Worm (Caenorhabditis elegans) whole organism, dauer: Measurements from ENCODE around the gene ddr-2.

Source experiments
- unc-62 ChIP-seq: sonication (generic microtip); optimal IDR thresholded peaks from 2 replicates; lab custom pipeline; 2017; ENCODE audit warnings: missing biosample characterization, missing genetic modification reagents, missing genetic modification characterization

ddr-2 gene

DNA sequence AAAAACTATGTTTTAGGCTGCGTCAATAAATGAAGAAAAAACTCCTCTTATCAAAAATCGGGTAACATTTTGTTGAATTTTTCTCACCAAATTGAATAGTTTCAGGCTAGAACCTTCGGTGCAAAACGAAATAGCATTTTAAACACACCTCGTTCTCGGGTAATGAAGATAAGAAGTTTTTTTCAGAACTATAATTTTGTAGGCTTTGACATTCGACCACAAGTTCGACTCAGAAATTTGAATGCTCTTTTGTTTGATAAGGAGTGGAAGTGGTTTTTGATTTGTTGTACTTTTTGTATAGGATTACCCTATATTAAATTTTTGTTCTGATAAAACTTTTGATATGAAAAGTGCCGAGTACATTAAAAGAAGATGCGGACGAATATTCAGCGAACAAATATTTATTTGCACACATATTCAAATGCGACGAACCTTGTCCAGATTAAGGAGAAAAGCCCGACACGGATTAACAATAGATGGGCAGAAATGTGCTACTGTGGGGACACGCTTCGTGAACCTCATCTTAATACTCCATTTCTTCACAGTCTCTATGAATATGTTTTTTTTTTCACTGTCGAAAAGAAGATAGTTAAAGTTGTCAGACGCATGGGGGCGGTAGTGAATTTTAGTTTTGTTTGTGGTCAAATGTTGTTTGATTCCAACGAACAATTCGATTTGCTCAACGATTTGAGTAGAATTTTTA lies 8.4 kb upstream of the ddr-2 start:
- no peak for TF ChIP-seq unc-62

ce11 chrX:3310702-3311101 lies 4.4 kb upstream of the ddr-2 start:
- no peak for TF ChIP-seq unc-62

DNA sequence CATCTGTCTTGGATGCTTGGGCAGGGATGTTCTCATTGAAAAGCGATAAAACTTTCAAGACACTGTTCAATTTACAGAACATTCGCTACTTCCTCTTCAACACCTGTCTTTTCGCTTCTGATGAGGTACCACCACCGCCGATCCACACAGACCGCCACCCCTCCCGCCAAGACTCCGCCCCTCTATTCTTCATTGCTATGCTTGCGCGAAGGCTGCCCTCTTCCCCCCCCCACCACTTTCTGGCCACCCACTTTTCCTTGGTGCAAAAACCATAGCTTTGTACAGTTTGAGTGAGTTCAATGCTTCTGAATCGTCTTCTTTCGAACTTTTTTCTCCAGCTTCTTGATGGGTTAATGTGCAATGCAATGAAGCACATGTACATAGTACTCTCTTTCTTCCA lies 1.2 kb upstream of the ddr-2 start:
- TF ChIP-seq unc-62, result no peak

ce11 chrX:3315891-3316657 lies 960 bp downstream of the ddr-2 start:
- no peak for TF ChIP-seq unc-62

- TF ChIP-seq unc-62, result no peak
Observed at ce11 chrX:3316830-3317229, 1.7 kb downstream of the ddr-2 start.

ce11 chrX:3326175-3326574 lies 11.1 kb downstream of the ddr-2 start, which contains the start of gene F11D5.6:
Gene F11D5.6, minus strand, starts transcription at chrX:3326275.
- no peak for TF ChIP-seq unc-62

DNA sequence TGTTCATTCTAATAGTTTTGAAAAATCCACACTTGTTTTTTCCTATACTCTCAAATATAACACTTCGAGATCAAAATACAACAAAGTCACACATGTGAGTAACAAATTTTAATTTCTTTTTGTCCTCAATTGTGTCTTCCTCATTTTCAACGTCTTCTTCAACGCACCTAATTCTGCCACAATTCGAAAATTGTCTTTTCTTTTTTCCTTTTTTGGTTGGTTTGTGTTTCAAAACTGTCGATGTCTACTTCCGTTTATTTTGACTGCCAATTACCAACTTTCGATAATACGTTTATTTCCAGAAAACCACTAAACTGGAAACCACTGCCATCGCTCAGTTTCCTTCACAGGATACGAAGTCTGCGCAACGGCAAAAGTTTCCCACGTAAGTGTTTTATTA lies 17.7 kb downstream of the ddr-2 start, which contains the start of gene F11D5.1:
Gene F11D5.1 (plus strand): TSS at position 301 of the 400 bp plus-strand sequence.
- TF ChIP-seq unc-62, result no peak

- no peak for TF ChIP-seq unc-62
Observed at ce11 chrX:3334115-3334514, 19.0 kb downstream of the ddr-2 start.

- TF ChIP-seq unc-62, result no peak
Observed at ce11 chrX:3339882-3340281, 24.8 kb downstream of the ddr-2 start.

- TF ChIP-seq unc-62, result no peak
Observed at ce11 chrX:3343620-3344197, 28.6 kb downstream of the ddr-2 start.

DNA sequence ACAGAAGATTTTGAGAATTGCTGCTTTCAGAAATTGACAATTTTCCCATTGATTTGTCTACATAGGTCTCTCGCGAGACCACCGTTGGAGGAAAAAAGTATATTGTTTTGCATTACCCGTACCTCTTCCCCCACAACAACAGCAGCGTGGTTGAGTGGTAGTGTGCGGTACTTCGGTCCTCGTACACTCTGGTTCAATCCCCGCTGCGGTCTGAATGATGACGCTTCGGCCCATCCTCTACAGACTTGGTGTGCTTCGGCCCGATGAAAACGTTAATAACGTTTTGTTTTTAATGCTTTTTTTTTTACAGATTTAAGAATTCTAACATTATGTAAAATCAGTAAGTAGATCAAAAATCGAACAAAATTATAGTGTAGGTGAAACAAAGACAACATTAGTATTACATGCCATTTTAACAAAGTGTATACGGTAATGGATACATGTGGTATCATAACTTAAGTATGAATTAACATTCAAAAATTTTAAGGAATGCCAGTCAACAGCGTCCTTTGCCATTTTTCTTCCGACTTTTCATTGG lies 32.9 kb downstream of the ddr-2 start, which contains the start of gene ZK816.3:
Gene ZK816.3 (plus strand): TSS at position 488 of the 538 bp plus-strand sequence.
- TF ChIP-seq unc-62, result no peak

ce11 chrX:3350306-3350705 lies 35.2 kb downstream of the ddr-2 start, which contains the start of gene nspg-4:
Gene nspg-4, minus strand, starts transcription at chrX:3350406.
- no peak for TF ChIP-seq unc-62

DNA sequence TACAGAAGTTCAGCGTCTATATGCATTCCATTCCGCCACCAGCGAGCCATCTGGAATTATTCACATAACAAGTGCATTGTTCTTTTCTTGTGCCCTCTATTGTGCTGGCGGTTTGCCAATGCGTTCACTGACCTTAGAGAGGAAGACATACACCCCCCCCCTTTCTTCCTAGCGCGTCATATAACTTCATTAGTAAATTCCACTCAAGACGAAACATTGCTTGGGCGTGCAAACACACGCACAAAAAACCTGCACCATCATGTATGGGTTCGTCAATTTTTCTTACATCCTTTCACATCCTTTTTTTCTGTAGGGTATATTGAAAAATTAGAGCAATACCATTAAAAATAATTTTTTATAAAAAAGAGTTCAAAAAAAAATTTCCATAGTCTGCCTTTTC lies 36.4 kb downstream of the ddr-2 start, which contains the start of gene ZK816.1:
Gene ZK816.1 (plus strand): TSS at position 187 of the 400 bp plus-strand sequence.
- no peak for TF ChIP-seq unc-62

- TF ChIP-seq unc-62, result no peak
Observed at ce11 chrX:3362378-3362777, 47.3 kb downstream of the ddr-2 start, which contains the start of gene dhs-26. Gene dhs-26, minus strand, starts transcription at chrX:3362493.

DNA sequence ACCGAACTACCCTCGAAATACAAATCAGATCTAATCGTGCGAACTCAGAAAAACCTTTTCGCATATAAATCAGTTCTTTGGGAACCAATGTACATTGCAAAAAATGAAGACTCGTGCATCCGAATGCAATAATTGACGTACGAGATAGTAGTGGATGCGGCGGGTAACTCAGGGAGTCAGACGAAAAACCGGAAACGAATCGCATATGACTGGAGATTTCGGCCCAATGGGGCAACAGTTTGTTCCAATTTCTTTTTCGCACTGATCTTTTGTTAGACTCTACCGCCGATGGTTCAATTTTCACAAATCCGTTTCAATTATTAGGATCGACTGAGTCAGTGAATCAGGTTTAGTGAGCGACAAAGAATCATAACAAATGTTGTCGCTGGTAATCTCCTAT lies 51.7 kb downstream of the ddr-2 start:
- TF ChIP-seq unc-62, result no peak

- TF ChIP-seq unc-62, result no peak
Observed at ce11 chrX:3368659-3369058, 53.5 kb downstream of the ddr-2 start, which contains the start of gene ZK563.2. Gene ZK563.2, plus strand, starts transcription at chrX:3368959.

- no peak for TF ChIP-seq unc-62
Observed at ce11 chrX:3369442-3369841, 54.3 kb downstream of the ddr-2 start.
